Worm (Caenorhabditis elegans) whole organism, L2 larva: Measurements from ENCODE around the gene Y53C12A.7.

Experiments used
- ceh-82 ChIP-seq: fragments of 150-350 bp; optimal IDR thresholded peaks from 2 replicates; lab custom pipeline; 2014; ENCODE audit warnings: missing biosample characterization, missing genetic modification characterization
- crh-2 ChIP-seq: sonication (generic microtip); optimal IDR thresholded peaks from 2 replicates; lab custom pipeline; 2017; ENCODE audit warnings: missing biosample characterization, missing genetic modification characterization
- elt-3 ChIP-seq: sonication (generic microtip); optimal IDR thresholded peaks from 2 replicates; lab custom pipeline; 2017; ENCODE audit warnings: missing biosample characterization, missing genetic modification characterization
- lin-13 ChIP-seq: fragments of 150-350 bp; optimal IDR thresholded peaks from 2 replicates; lab custom pipeline; 2014; ENCODE audit warnings: missing biosample characterization, missing genetic modification reagents, missing genetic modification characterization
- nhr-10 ChIP-seq: sonication (generic microtip); optimal IDR thresholded peaks from 2 replicates; lab custom pipeline; 2017; ENCODE audit warnings: missing biosample characterization, missing genetic modification characterization
- nhr-12 ChIP-seq: fragments of 150-350 bp; optimal IDR thresholded peaks from 2 replicates; lab custom pipeline; 2014; ENCODE audit warnings: missing biosample characterization, missing genetic modification characterization
- snpc-4 ChIP-seq: fragments of 150-350 bp; optimal IDR thresholded peaks from 2 replicates; lab custom pipeline; 2014; ENCODE audit warnings: missing biosample characterization, missing genetic modification characterization
- unc-55 ChIP-seq: fragments of 150-350 bp; sonication (generic microtip); optimal IDR thresholded peaks from 3 replicates; lab custom pipeline; 2014; ENCODE audit warnings: missing biosample characterization, missing genetic modification reagents, missing genetic modification characterization
- unc-62 ChIP-seq: fragments of 150-350 bp; optimal IDR thresholded peaks from 2 replicates; lab custom pipeline; 2014; ENCODE audit warnings: missing biosample characterization, missing genetic modification reagents, missing genetic modification characterization

ce11 chrII:9652919-9653318 lies 47.4 kb upstream of the Y53C12A.7 start, which contains the start of gene ZK1307.3:
- no peak for TF ChIP-seq nhr-10 (tag; lab: Kevin White, UChicago)
- no peak for TF ChIP-seq unc-62 (GFP tag; lab: Kevin White, UChicago)
- TF ChIP-seq crh-2 (tag; lab: Kevin White, UChicago) = no peak
- no peak for TF ChIP-seq ceh-82 (tag; lab: Kevin White, UChicago)
- TF ChIP-seq unc-55 (GFP tag; lab: Kevin White, UChicago) = no peak
- TF ChIP-seq nhr-12 = no peak
- no peak for TF ChIP-seq snpc-4
- no peak for TF ChIP-seq lin-13 (GFP tag; lab: Kevin White, UChicago)
- TF ChIP-seq elt-3 (tag; lab: Kevin White, UChicago) = no peak
